Worm (Caenorhabditis elegans) whole organism, L4 larva: ENCODE results near the gene ttr-41.
A peak's percentile ranks its signal among the peaks of the same experiment; 100 is the strongest.

Source experiments
- F49E8.2 ChIP-seq: sonication (generic microtip); optimal IDR thresholded peaks from 2 replicates; lab custom pipeline; 2016; ENCODE audit warnings: missing compliant biosample characterization, mild to moderate bottlenecking, missing genetic modification characterization, borderline replicate concordance
- T26A8.4 ChIP-seq: fragments of 200-800 bp; sonication (Bioruptor generic); IDR thresholded peaks from 2 replicates; pipeline ENCODE4 v1.3.6; 2022; ENCODE audit warnings: missing genetic modification characterization, missing compliant biosample characterization
- Y48G9A.11 ChIP-seq: fragments of 200-800 bp; sonication (Bioruptor generic); IDR thresholded peaks from 2 replicates; pipeline ENCODE4 v1.3.6; 2022; ENCODE audit warnings: missing genetic modification reagents, missing genetic modification characterization, missing compliant biosample characterization
- aha-1 ChIP-seq: fragments of 150-350 bp; peaks from one replicate; lab custom pipeline; 2014; ENCODE audit warnings: missing biosample characterization, missing genetic modification characterization
- aly-2 ChIP-seq: sonication (generic microtip); optimal IDR thresholded peaks from 2 replicates; lab custom pipeline; 2018; ENCODE audit warnings: missing biosample characterization, missing genetic modification characterization
- cey-2 ChIP-seq: sonication (generic microtip); optimal IDR thresholded peaks from 3 replicates; lab custom pipeline; 2017; ENCODE audit warnings: missing genetic modification characterization, mild to moderate bottlenecking, missing compliant biosample characterization, antibody characterized with exemption, borderline replicate concordance; ENCODE audit not compliant: insufficient read depth
- ctbp-1 ChIP-seq: fragments of 200-800 bp; sonication (Bioruptor generic); IDR thresholded peaks from 2 replicates; pipeline ENCODE4 v1.3.6; 2022; ENCODE audit warnings: missing genetic modification reagents, missing genetic modification characterization, missing compliant biosample characterization
- daf-16 ChIP-seq, 3 experiments: sonication (generic microtip); optimal IDR thresholded peaks; 2 replicates each; lab custom pipeline; 2016 to 2017; ENCODE audit warnings: missing genetic modification characterization in 3 of 3, missing genetic modification reagents in 3 of 3, mild to moderate bottlenecking in 2 of 3, missing compliant biosample characterization in 2 of 3, missing biosample characterization in 1 of 3, moderate library complexity in 1 of 3
- dmd-6 ChIP-seq: fragments of 200-800 bp; sonication (Bioruptor generic); IDR thresholded peaks from 2 replicates; pipeline ENCODE4 v1.3.6; 2022; ENCODE audit warnings: missing genetic modification reagents, missing genetic modification characterization, missing compliant biosample characterization
- dpl-1 ChIP-seq: fragments of 150-350 bp; optimal IDR thresholded peaks from 2 replicates; lab custom pipeline; 2014; ENCODE audit warnings: missing biosample characterization, missing genetic modification reagents, missing genetic modification characterization
- duxl-1 ChIP-seq: sonication (generic microtip); optimal IDR thresholded peaks from 2 replicates; lab custom pipeline; 2016; ENCODE audit warnings: mild to moderate bottlenecking, missing genetic modification characterization, moderate library complexity, missing compliant biosample characterization; ENCODE audit not compliant: poor library complexity
- dve-1 ChIP-seq: sonication (generic microtip); optimal IDR thresholded peaks from 2 replicates; lab custom pipeline; 2017; ENCODE audit warnings: antibody characterized with exemption, mild to moderate bottlenecking, missing genetic modification characterization, missing compliant biosample characterization; ENCODE audit not compliant: insufficient read depth
- fkh-10 ChIP-seq: fragments of 150-350 bp; optimal IDR thresholded peaks from 2 replicates; lab custom pipeline; 2014; ENCODE audit warnings: missing biosample characterization, missing genetic modification reagents, missing genetic modification characterization
- fos-1 ChIP-seq: fragments of 150-350 bp; optimal IDR thresholded peaks from 2 replicates; lab custom pipeline; 2014; ENCODE audit warnings: missing biosample characterization, missing genetic modification characterization
- hif-1 ChIP-seq, 2 experiments: sonication (generic microtip); optimal IDR thresholded peaks; 2 replicates each; lab custom pipeline; 2016 to 2017; ENCODE audit warnings: missing compliant biosample characterization in 2 of 2, missing genetic modification characterization in 2 of 2, missing genetic modification reagents in 2 of 2, missing genotype in 2 of 2, mild to moderate bottlenecking in 1 of 2
- hlh-11 ChIP-seq: fragments of 200-800 bp; sonication (Bioruptor generic); optimal IDR thresholded peaks from 2 replicates; lab custom pipeline; 2018; ENCODE audit warnings: mild to moderate bottlenecking, missing genetic modification characterization, missing compliant biosample characterization
- hlh-30 ChIP-seq: sonication (generic microtip); optimal IDR thresholded peaks from 2 replicates; lab custom pipeline; 2017; ENCODE audit warnings: antibody characterized with exemption, mild to moderate bottlenecking, missing genetic modification characterization, missing compliant biosample characterization; ENCODE audit not compliant: insufficient read depth
- hmg-1.1 ChIP-seq: fragments of 200-800 bp; sonication (Bioruptor generic); IDR thresholded peaks from 2 replicates; pipeline ENCODE4 v1.3.6; 2022; ENCODE audit warnings: missing genetic modification reagents, missing genetic modification characterization, missing compliant biosample characterization
- lim-7 ChIP-seq: fragments of 200-800 bp; sonication (Bioruptor generic); IDR thresholded peaks from 2 replicates; pipeline ENCODE4 v1.3.6; 2022; ENCODE audit warnings: missing genetic modification characterization, missing compliant biosample characterization
- lin-1 ChIP-seq: fragments of 200-800 bp; sonication (Bioruptor generic); IDR thresholded peaks from 2 replicates; pipeline ENCODE4 v1.3.6; 2022; ENCODE audit warnings: missing genetic modification reagents, missing genetic modification characterization, missing compliant biosample characterization
- lin-13 ChIP-seq: fragments of 150-350 bp; optimal IDR thresholded peaks from 2 replicates; lab custom pipeline; 2014; ENCODE audit warnings: missing biosample characterization, missing genetic modification reagents, missing genetic modification characterization
- lin-15B ChIP-seq: fragments of 150-350 bp; sonication (generic microtip); optimal IDR thresholded peaks from 3 replicates; lab custom pipeline; 2014; ENCODE audit warnings: missing biosample characterization, missing genetic modification characterization
- lin-38 ChIP-seq: fragments of 200-800 bp; sonication (Bioruptor generic); IDR thresholded peaks from 2 replicates; pipeline ENCODE4 v1.3.6; 2022; ENCODE audit warnings: missing genetic modification reagents, missing genetic modification characterization, missing compliant biosample characterization
- lsy-2 ChIP-seq, 2 experiments: fragments of 150-350 bp in 1 of 2; sonication (generic microtip) in 1 of 2; optimal IDR thresholded peaks; 2 replicates each; lab custom pipeline; 2014 to 2017; ENCODE audit warnings: missing biosample characterization in 2 of 2, missing genetic modification characterization in 2 of 2
- mdl-1 ChIP-seq, 2 experiments: fragments of 150-350 bp in 1 of 2; sonication (generic microtip) in 1 of 2; optimal IDR thresholded peaks; 2 replicates each; lab custom pipeline; 2014 to 2017; ENCODE audit warnings: missing biosample characterization in 2 of 2, missing genetic modification characterization in 2 of 2
- mep-1 ChIP-seq: fragments of 150-350 bp; sonication (generic microtip); optimal IDR thresholded peaks from 3 replicates; lab custom pipeline; 2014; ENCODE audit warnings: missing biosample characterization, missing genetic modification characterization
- mes-2 ChIP-seq: sonication (generic microtip); optimal IDR thresholded peaks from 2 replicates; lab custom pipeline; 2016; ENCODE audit warnings: missing genotype, mild to moderate bottlenecking, missing genetic modification characterization, missing compliant biosample characterization; ENCODE audit not compliant: poor library complexity, severe bottlenecking
- mxl-3 ChIP-seq: fragments of 200-800 bp; sonication (Bioruptor generic); optimal IDR thresholded peaks from 2 replicates; lab custom pipeline; 2018; ENCODE audit warnings: mild to moderate bottlenecking, missing genetic modification characterization, missing compliant biosample characterization
- nhr-10 ChIP-seq: fragments of 150-350 bp; optimal IDR thresholded peaks from 2 replicates; lab custom pipeline; 2014; ENCODE audit warnings: missing biosample characterization, missing genetic modification characterization
- nhr-11 ChIP-seq: fragments of 150-350 bp; optimal IDR thresholded peaks from 2 replicates; lab custom pipeline; 2014; ENCODE audit warnings: missing biosample characterization, missing genetic modification characterization
- nhr-25 ChIP-seq: sonication (generic microtip); optimal IDR thresholded peaks from 2 replicates; lab custom pipeline; 2017; ENCODE audit warnings: missing genetic modification characterization, mild to moderate bottlenecking, missing compliant biosample characterization, antibody characterized with exemption, moderate library complexity, borderline replicate concordance; ENCODE audit not compliant: insufficient read depth
- nhr-28 ChIP-seq: fragments of 150-350 bp; optimal IDR thresholded peaks from 2 replicates; lab custom pipeline; 2014; ENCODE audit warnings: missing biosample characterization, missing genetic modification characterization
- nhr-48 ChIP-seq: sonication (generic microtip); optimal IDR thresholded peaks from 2 replicates; lab custom pipeline; 2016; ENCODE audit warnings: mild to moderate bottlenecking, missing genetic modification characterization, missing compliant biosample characterization
- nhr-6 ChIP-seq: fragments of 150-350 bp; optimal IDR thresholded peaks from 2 replicates; lab custom pipeline; 2014; ENCODE audit warnings: missing biosample characterization, missing genetic modification characterization
- pha-4 ChIP-seq, 2 experiments: fragments of 150-350 bp in 1 of 2; fragments of 200-800 bp in 1 of 2; sonication (Bioruptor generic) in 1 of 2; IDR thresholded peaks in 1 of 2; optimal IDR thresholded peaks in 1 of 2; 2 replicates each; pipeline versions ENCODE4 v1.3.6 to Lab custom; 2014 to 2022; ENCODE audit warnings: missing genetic modification characterization in 2 of 2, missing genetic modification reagents in 2 of 2, missing biosample characterization in 1 of 2, missing compliant biosample characterization in 1 of 2
- php-3 ChIP-seq: fragments of 200-800 bp; sonication (Bioruptor generic); IDR thresholded peaks from 2 replicates; pipeline ENCODE4 v1.3.6; 2022; ENCODE audit warnings: missing genetic modification reagents, missing genetic modification characterization, missing compliant biosample characterization
- pqm-1 ChIP-seq: sonication (generic microtip); optimal IDR thresholded peaks from 2 replicates; lab custom pipeline; 2017; ENCODE audit warnings: missing biosample characterization, missing genetic modification characterization
- rbr-2 ChIP-seq: sonication (generic microtip); optimal IDR thresholded peaks from 2 replicates; lab custom pipeline; 2016; ENCODE audit warnings: missing genotype, missing genetic modification characterization, missing compliant biosample characterization
- set-16 ChIP-seq: fragments of 200-800 bp; sonication (Bioruptor generic); IDR thresholded peaks from 2 replicates; pipeline ENCODE4 v1.3.6; 2022; ENCODE audit warnings: missing genetic modification reagents, missing genetic modification characterization, missing compliant biosample characterization
- skn-1 ChIP-seq: fragments of 150-350 bp; optimal IDR thresholded peaks from 2 replicates; lab custom pipeline; 2014; ENCODE audit warnings: missing biosample characterization, missing genetic modification characterization
- tag-97 ChIP-seq: fragments of 200-800 bp; sonication (Bioruptor generic); IDR thresholded peaks from 2 replicates; pipeline ENCODE4 v1.3.6; 2022; ENCODE audit warnings: missing genetic modification characterization, missing compliant biosample characterization
- unc-130 ChIP-seq: sonication (generic microtip); optimal IDR thresholded peaks from 2 replicates; lab custom pipeline; 2016; ENCODE audit warnings: missing genetic modification reagents, missing genetic modification characterization, missing compliant biosample characterization
- zag-1 ChIP-seq: fragments of 150-350 bp; optimal IDR thresholded peaks from 2 replicates; lab custom pipeline; 2014; ENCODE audit warnings: missing biosample characterization, missing genetic modification characterization

Gene ttr-41

DNA sequence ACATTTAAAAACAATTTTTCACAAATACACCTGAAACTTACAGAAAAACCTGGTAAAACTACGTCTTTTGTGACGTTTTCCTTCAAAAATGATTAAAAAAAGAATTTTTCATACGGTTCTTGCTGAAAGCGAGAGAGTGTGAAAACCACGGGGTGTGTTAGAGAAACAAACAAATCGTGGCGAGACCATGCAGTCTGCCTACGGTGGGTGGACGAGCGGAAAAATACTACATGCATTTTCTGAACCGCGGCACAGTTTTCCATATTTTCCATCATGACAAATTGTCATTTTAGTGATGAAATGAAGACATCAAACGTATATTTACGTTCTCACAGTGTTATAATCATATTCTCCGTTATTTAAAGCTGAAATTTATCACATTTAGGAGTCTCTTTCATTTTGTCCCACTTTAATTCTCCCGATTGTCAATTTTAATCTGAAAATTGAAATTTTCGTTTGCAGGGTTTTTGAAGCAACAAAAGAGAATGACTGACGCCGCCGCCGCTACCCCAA, 21.3 kb downstream of the ttr-41 start, which contains the start of the genes F10G7.9 and tsn-1:
F10G7.9 (minus strand) TSS at position 127 of the 513 bp plus-strand sequence.
tsn-1 (plus strand) TSS at position 463 of the 513 bp plus-strand sequence.
- TF ChIP-seq unc-130 = peak; percentile 11
- TF ChIP-seq cey-2 (tag; lab: Kevin White, UChicago) = no peak
- TF ChIP-seq aly-2 (tag; lab: Kevin White, UChicago) = no peak
- TF ChIP-seq mep-1 (tag; lab: Kevin White, UChicago) = peak; percentile 63
- no peak for TF ChIP-seq ctbp-1 (GFP tag; lab: Robert Waterston, UW)
- peak; percentile 70 for TF ChIP-seq dpl-1 (GFP tag; lab: Kevin White, UChicago)
- peak; percentile 75 for TF ChIP-seq lin-38 (GFP tag; lab: Robert Waterston, UW)
- peak in 1 of 2 experiments; percentile 11 for TF ChIP-seq hif-1 (tag; optimal IDR thresholded peaks at IDR 0.05; lab: Kevin White, UChicago)
- peak; percentile 70 to 97 for TF ChIP-seq lsy-2 (tag; optimal IDR thresholded peaks at IDR 0.05; lab: Kevin White, UChicago)
- TF ChIP-seq aha-1 (tag; lab: Kevin White, UChicago) = peak; percentile 87
- no peak for TF ChIP-seq nhr-10
- TF ChIP-seq lin-13 (GFP tag; lab: Kevin White, UChicago) = peak; percentile 75
- peak; percentile 11 for TF ChIP-seq duxl-1 (tag; lab: Kevin White, UChicago)
- peak; percentile 0 for TF ChIP-seq rbr-2 (tag; lab: Kevin White, UChicago)
- TF ChIP-seq lin-1 (GFP tag; lab: Robert Waterston, UW) = no peak
- peak; percentile 59 for TF ChIP-seq dve-1 (tag; lab: Kevin White, UChicago)
- TF ChIP-seq mxl-3 (GFP tag; lab: Kevin White, UChicago) = peak; percentile 36
- peak; percentile 21 for TF ChIP-seq F49E8.2 (tag; lab: Kevin White, UChicago)
- TF ChIP-seq fos-1 (tag; lab: Kevin White, UChicago) = no peak
- TF ChIP-seq nhr-28 (tag; lab: Kevin White, UChicago) = peak; percentile 47
- TF ChIP-seq fkh-10 (GFP tag; lab: Kevin White, UChicago) = peak; percentile 5
- peak; percentile 5 for TF ChIP-seq nhr-11
- TF ChIP-seq dmd-6 (GFP tag; lab: Robert Waterston, UW) = peak; percentile 57
- peak; percentile 67 for TF ChIP-seq nhr-6 (tag; lab: Kevin White, UChicago)
- no peak for TF ChIP-seq set-16 (GFP tag; lab: Robert Waterston, UW)
- peak; percentile 73 for TF ChIP-seq hlh-30 (tag; lab: Kevin White, UChicago)
- no peak for TF ChIP-seq pha-4 (GFP tag; IDR thresholded peaks at IDR 0.05; lab: Robert Waterston, UW)
- TF ChIP-seq pha-4 (tag; optimal IDR thresholded peaks at IDR 0.05; lab: Kevin White, UChicago) = peak; percentile 23
- no peak for TF ChIP-seq daf-16 (GFP tag; optimal IDR thresholded peaks at IDR 0.05; lab: Kevin White, UChicago)
- TF ChIP-seq daf-16 (tag; optimal IDR thresholded peaks at IDR 0.05; lab: Kevin White, UChicago) = peak; percentile 21
- TF ChIP-seq lim-7 (GFP tag; lab: Robert Waterston, UW) = no peak
- TF ChIP-seq Y48G9A.11 (GFP tag; lab: Robert Waterston, UW) = peak; percentile 18; the same call in 1 of the 2 replicates
- TF ChIP-seq skn-1 (tag; lab: Kevin White, UChicago) = no peak
- peak; percentile 46 for TF ChIP-seq nhr-25 (tag; lab: Kevin White, UChicago)
- TF ChIP-seq mdl-1 (tag; optimal IDR thresholded peaks at IDR 0.05; lab: Kevin White, UChicago) = peak in 1 of 2 experiments; percentile 24
- TF ChIP-seq lin-15B = no peak
- TF ChIP-seq mes-2 (tag; lab: Kevin White, UChicago) = peak; percentile 83
- TF ChIP-seq tag-97 = no peak
- TF ChIP-seq zag-1 (tag; lab: Kevin White, UChicago) = no peak
- TF ChIP-seq pqm-1 (tag; lab: Kevin White, UChicago) = peak; percentile 51
- peak; percentile 57; the same call in 1 of the 2 replicates for TF ChIP-seq hmg-1.1 (GFP tag; lab: Robert Waterston, UW)
- no peak for TF ChIP-seq nhr-48 (tag; lab: Kevin White, UChicago)
- TF ChIP-seq T26A8.4 (GFP tag; lab: Robert Waterston, UW) = peak; percentile 58; the same call in 1 of the 2 replicates
- peak; percentile 64 for TF ChIP-seq hlh-11 (tag; lab: Kevin White, UChicago)
- TF ChIP-seq php-3 (GFP tag; lab: Robert Waterston, UW) = no peak
